Worm (Caenorhabditis elegans): Measurements from ENCODE around the gene F47D12.3.

Gene F47D12.3

ce11 chrIII:6341878-6342453 is 43.7 kb downstream of the F47D12.3 start, which contains the start of gene rpn-13 (continued):
- no peak for TF ChIP-seq zag-1 (tag; optimal IDR thresholded peaks at IDR 0.05)
- TF ChIP-seq ztf-11 (tag; optimal IDR thresholded peaks at IDR 0.05), result no peak
- TF ChIP-seq rnt-1 (tag; optimal IDR thresholded peaks at IDR 0.05), result peak; percentile 35
- no peak for TF ChIP-seq hlh-4 (tag; optimal IDR thresholded peaks at IDR 0.05)
- peak in 1 of 6 experiments; percentile 27 for TF ChIP-seq elt-3 (tag; optimal IDR thresholded peaks at IDR 0.05)
- peak; percentile 70 to 83 for TF ChIP-seq lin-35 (GFP tag; optimal IDR thresholded peaks at IDR 0.05)
- no peak for TF ChIP-seq elt-2 (tag; optimal IDR thresholded peaks at IDR 0.05)
- no peak for TF ChIP-seq hlh-17 (GFP tag; optimal IDR thresholded peaks at IDR 0.05; ENCODE audit: borderline replicate concordance)
- no peak for TF ChIP-seq C04F5.9 (tag; optimal IDR thresholded peaks at IDR 0.05)
- no peak for TF ChIP-seq pag-3 (tag; optimal IDR thresholded peaks at IDR 0.05; ENCODE audit: borderline replicate concordance, insufficient read depth)
- no peak for TF ChIP-seq nhr-19 (GFP tag; conservative IDR thresholded peaks at IDR 0.05)
- TF ChIP-seq nhr-28 (tag; optimal IDR thresholded peaks at IDR 0.05), result no peak
- peak; percentile 84 for TF ChIP-seq unc-130 (tag; optimal IDR thresholded peaks at IDR 0.05)
- peak; percentile 22 to 64 (median 60) for TF ChIP-seq dpl-1 (GFP tag; optimal IDR thresholded peaks at IDR 0.05)
- TF ChIP-seq isw-1 (GFP tag; IDR thresholded peaks at IDR 0.05), result no peak
- no peak for TF ChIP-seq ama-1 (optimal IDR thresholded peaks at IDR 0.05)
- TF ChIP-seq snu-23 (GFP tag; optimal IDR thresholded peaks at IDR 0.05), result peak; percentile 63
- TF ChIP-seq Y116A8C.19 (tag; optimal IDR thresholded peaks at IDR 0.05; ENCODE audit: borderline replicate concordance), result no peak
- peak; percentile 1 for TF ChIP-seq snpc-4 (tag; optimal IDR thresholded peaks at IDR 0.05)
- no peak for TF ChIP-seq unc-62 (GFP tag; optimal IDR thresholded peaks at IDR 0.05)
- no peak for TF ChIP-seq pqm-1 (tag; optimal IDR thresholded peaks at IDR 0.05)
- TF ChIP-seq irx-1 (tag; optimal IDR thresholded peaks at IDR 0.05), result no peak
- TF ChIP-seq jun-1 (tag; optimal IDR thresholded peaks at IDR 0.05), result peak; percentile 6
- no peak for TF ChIP-seq efl-3 (GFP tag; optimal IDR thresholded peaks at IDR 0.05)
- no peak for TF ChIP-seq nhr-85 (tag)
- TF ChIP-seq lin-39 (tag; optimal IDR thresholded peaks at IDR 0.05), result no peak
- no peak for TF ChIP-seq C34B4.2 (tag; optimal IDR thresholded peaks at IDR 0.05)
- no peak for TF ChIP-seq unc-98 (GFP tag; IDR thresholded peaks at IDR 0.05)
- TF ChIP-seq fkh-8 (tag; optimal IDR thresholded peaks at IDR 0.05), result no peak
- no peak for TF ChIP-seq unc-86 (tag; optimal IDR thresholded peaks at IDR 0.05)
- TF ChIP-seq ceh-8 (GFP tag; optimal IDR thresholded peaks at IDR 0.05), result no peak

- TF ChIP-seq mef-2 (tag; optimal IDR thresholded peaks at IDR 0.05) (no peak), elt-2 (tag; optimal IDR thresholded peaks at IDR 0.05) (no peak), ceh-88 (GFP tag; IDR thresholded peaks at IDR 0.05) (no peak), unc-30 (tag; optimal IDR thresholded peaks at IDR 0.05) (no peak), unc-98 (GFP tag; IDR thresholded peaks at IDR 0.05) (no peak), nhr-71 (tag; optimal IDR thresholded peaks at IDR 0.05) (no peak), mdl-1 (tag; optimal IDR thresholded peaks at IDR 0.05) (no peak)
Measured at ce11 chrIII:6343229-6343628, 45.0 kb downstream of the F47D12.3 start, which contains the start of gene C56G2.9. Gene C56G2.9 (minus strand): TSS chrIII:6343329.

ce11 chrIII:6344737-6345136 is 46.5 kb downstream of the F47D12.3 start:
- peak; percentile 39 for TF ChIP-seq elt-2 (tag; optimal IDR thresholded peaks at IDR 0.05)
- peak; percentile 52 for TF ChIP-seq nhr-237 (tag; optimal IDR thresholded peaks at IDR 0.05)
- TF ChIP-seq pax-3 (tag; optimal IDR thresholded peaks at IDR 0.05), result peak; percentile 30
- peak; percentile 85 to 86 for TF ChIP-seq efl-1 (optimal IDR thresholded peaks at IDR 0.05)
- peak; percentile 75 to 97 for TF ChIP-seq efl-1 (GFP tag; optimal IDR thresholded peaks at IDR 0.05 in 1 of 2)
- peak in 1 of 2 experiments; percentile 21 for TF ChIP-seq egl-27 (tag; optimal IDR thresholded peaks at IDR 0.05)
- TF ChIP-seq F16B12.6 (tag; optimal IDR thresholded peaks at IDR 0.05), result peak; percentile 97
- TF ChIP-seq ceh-90 (tag; optimal IDR thresholded peaks at IDR 0.05), result peak; percentile 21
- TF ChIP-seq sup-37 (GFP tag; optimal IDR thresholded peaks at IDR 0.05), result peak; percentile 74
- TF ChIP-seq unc-62 (GFP tag; optimal IDR thresholded peaks at IDR 0.05), result no peak
- peak; percentile 33 for TF ChIP-seq lin-39 (tag; optimal IDR thresholded peaks at IDR 0.05)
- TF ChIP-seq fos-1 (tag; optimal IDR thresholded peaks at IDR 0.05), result peak; percentile 87
- peak; percentile 68 for TF ChIP-seq ztf-4 (tag; optimal IDR thresholded peaks at IDR 0.05)
- TF ChIP-seq nhr-90 (tag; optimal IDR thresholded peaks at IDR 0.05; ENCODE audit: poor library complexity), result peak; percentile 83
- peak; percentile 81 for TF ChIP-seq tbx-2 (tag; optimal IDR thresholded peaks at IDR 0.05)
- TF ChIP-seq Y116A8C.19 (tag; optimal IDR thresholded peaks at IDR 0.05; ENCODE audit: borderline replicate concordance), result no peak
- peak; percentile 44 for TF ChIP-seq ama-1 (optimal IDR thresholded peaks at IDR 0.05)
- TF ChIP-seq pqm-1 (tag; optimal IDR thresholded peaks at IDR 0.05), result no peak
- TF ChIP-seq C34B4.2 (tag; optimal IDR thresholded peaks at IDR 0.05), result no peak
- peak; percentile 78 for TF ChIP-seq unc-86 (tag; optimal IDR thresholded peaks at IDR 0.05)
- TF ChIP-seq hlh-17 (GFP tag; optimal IDR thresholded peaks at IDR 0.05; ENCODE audit: borderline replicate concordance), result no peak
- TF ChIP-seq ets-5 (GFP tag; IDR thresholded peaks at IDR 0.05), result no peak
- TF ChIP-seq zag-1 (tag; optimal IDR thresholded peaks at IDR 0.05), result peak; percentile 84

Data from whole organism, L1 larva.